Fruit fly (Drosophila melanogaster): ENCODE data around the gene CG14022.

The CG14022 gene

DNA sequence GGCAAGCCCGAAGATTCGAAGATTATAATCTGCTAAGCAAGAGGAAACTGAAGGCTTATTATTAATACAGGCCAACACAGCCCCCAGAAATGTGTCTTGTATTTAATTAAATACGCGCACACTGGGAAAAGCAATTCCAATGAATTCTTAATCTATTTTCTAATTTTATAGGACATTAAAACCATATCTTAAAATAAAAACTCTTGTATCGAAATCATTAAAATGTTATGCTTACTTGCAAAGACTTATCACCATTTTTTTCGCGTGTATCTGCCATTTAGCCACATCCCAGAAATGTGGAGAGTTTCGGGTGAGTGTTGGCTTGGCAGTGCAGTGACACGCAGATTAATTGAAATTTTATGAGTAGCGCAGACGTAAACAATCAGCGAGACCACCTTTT lies 39.3 kb upstream of the CG14022 start:
- no peak for TF ChIP-seq psq (GFP tag; optimal IDR thresholded peaks at IDR 0.05)
- TF ChIP-seq Rel (GFP tag; optimal IDR thresholded peaks at IDR 0.05) = no peak
- TF ChIP-seq Rel (tag; optimal IDR thresholded peaks at IDR 0.05) = no peak
- no peak for TF ChIP-seq HLH106 (tag; optimal IDR thresholded peaks at IDR 0.05)
- TF ChIP-seq CrebA (GFP tag; optimal IDR thresholded peaks at IDR 0.05; ENCODE audit: borderline replicate concordance) = no peak
- TF ChIP-seq dsf (GFP tag; optimal IDR thresholded peaks at IDR 0.05; ENCODE audit: borderline replicate concordance) = no peak
- no peak for TF ChIP-seq Sp1 (GFP tag; optimal IDR thresholded peaks at IDR 0.05)
- TF ChIP-seq sage (GFP tag; optimal IDR thresholded peaks at IDR 0.05) = no peak
- no peak for TF ChIP-seq sv (GFP tag; optimal IDR thresholded peaks at IDR 0.05)
- TF ChIP-seq Hr78 (GFP tag; optimal IDR thresholded peaks at IDR 0.05) = no peak
- no peak for TF ChIP-seq Mio (GFP tag; optimal IDR thresholded peaks at IDR 0.05)
- no peak for TF ChIP-seq usp (GFP tag; optimal IDR thresholded peaks at IDR 0.05)
- TF ChIP-seq Hnf4 (GFP tag; optimal IDR thresholded peaks at IDR 0.05) = no peak
- no peak for TF ChIP-seq ey (GFP tag; optimal IDR thresholded peaks at IDR 0.05)
- TF ChIP-seq jim (GFP tag; optimal IDR thresholded peaks at IDR 0.05) = no peak
- no peak for TF ChIP-seq tai (GFP tag; optimal IDR thresholded peaks at IDR 0.05)
- no peak for TF ChIP-seq br (GFP tag; optimal IDR thresholded peaks at IDR 0.05)
- TF ChIP-seq Abd-B (GFP tag; optimal IDR thresholded peaks at IDR 0.05) = no peak

DNA sequence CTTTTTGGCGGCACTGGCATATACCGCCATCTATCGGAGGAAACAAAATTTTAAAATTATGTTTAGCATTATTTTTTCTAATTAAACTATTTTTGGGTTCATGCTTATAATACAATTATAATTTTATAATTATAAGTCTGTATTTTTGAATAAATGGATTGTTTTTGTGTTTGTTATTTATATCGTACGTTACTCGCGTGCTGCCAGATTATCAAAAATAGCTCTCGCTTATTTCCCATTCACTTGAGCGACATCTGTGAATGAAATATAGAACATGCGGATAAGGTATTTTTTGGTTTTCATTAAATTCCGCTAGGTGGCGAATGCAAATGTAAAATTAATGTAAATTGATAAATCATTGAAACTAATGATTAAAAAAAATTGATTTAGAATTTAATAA lies 37.2 kb upstream of the CG14022 start:
- TF ChIP-seq br (GFP tag; optimal IDR thresholded peaks at IDR 0.05) (no peak), OdsH (GFP tag; optimal IDR thresholded peaks at IDR 0.05) (peak; percentile 13), Myc (optimal IDR thresholded peaks at IDR 0.05) (peak; percentile 90), Sp1 (GFP tag; optimal IDR thresholded peaks at IDR 0.05) (no peak), HLH106 (tag; optimal IDR thresholded peaks at IDR 0.05) (no peak)

DNA sequence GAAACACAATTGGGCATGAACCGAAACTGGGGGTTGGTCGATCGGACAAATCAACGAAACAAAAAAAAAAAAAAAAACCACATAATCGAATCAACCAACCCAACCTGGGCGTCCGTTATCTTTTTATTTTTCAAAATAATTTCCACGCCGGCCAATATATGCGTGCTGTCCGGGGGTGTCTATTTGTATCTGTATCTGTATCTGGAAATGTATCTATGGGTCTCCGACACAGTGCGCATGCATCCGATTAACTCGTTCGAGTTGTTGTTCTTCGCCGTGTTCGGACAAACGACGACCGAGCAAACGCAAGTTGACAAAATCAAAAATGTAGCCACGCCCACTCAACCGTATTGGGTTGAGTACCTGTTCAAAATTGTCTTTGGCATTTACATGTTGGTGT lies 33.7 kb upstream of the CG14022 start:
- TF ChIP-seq jim (GFP tag; optimal IDR thresholded peaks at IDR 0.05) = no peak
- no peak for TF ChIP-seq CG32264 (GFP tag; optimal IDR thresholded peaks at IDR 0.05)
- TF ChIP-seq CG9705 (GFP tag; optimal IDR thresholded peaks at IDR 0.05) = no peak

DNA sequence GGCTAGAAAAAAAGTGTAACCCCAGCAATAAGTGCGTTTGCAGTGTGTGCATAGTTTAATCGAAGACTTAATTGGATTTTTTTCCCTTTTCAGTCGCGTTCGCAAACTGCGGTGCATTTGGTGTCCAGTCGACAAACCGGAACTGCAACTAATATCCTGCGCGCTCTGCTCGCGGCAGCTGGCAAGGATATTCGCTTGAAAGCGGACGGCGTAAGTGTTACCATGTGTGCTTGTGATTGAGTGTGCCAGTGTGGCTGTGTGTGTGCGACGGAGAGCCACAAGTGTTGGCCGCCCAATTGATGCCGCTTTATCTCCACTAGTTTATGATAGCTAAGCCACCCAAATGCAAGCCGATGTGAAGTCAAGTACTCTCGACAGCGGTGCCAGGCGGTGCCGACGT lies 24.8 kb upstream of the CG14022 start:
- no peak for TF ChIP-seq dsf (GFP tag; optimal IDR thresholded peaks at IDR 0.05; ENCODE audit: borderline replicate concordance)
- TF ChIP-seq lola (GFP tag; optimal IDR thresholded peaks at IDR 0.05) = no peak
- no peak for TF ChIP-seq HLH106 (tag; optimal IDR thresholded peaks at IDR 0.05)

DNA sequence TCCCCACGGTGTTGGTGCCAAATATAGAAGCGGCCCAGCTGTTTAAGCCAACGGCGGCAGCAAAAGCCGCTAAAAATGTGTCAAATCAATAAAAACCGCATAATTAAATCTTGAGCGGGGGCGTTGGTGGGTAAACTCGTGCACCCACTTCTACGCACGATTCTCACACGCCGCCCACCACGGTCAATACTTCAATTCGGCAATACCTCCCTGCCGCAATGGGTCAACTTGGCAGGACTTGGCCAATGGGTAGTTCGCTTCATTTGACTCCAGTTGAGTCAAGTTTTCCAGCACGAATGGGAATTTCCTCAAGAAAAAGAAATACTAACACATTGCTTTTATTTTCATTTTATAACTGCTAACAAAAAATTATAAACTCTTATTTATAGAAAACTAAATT lies 19.9 kb upstream of the CG14022 start:
- TF ChIP-seq Mio (GFP tag; optimal IDR thresholded peaks at IDR 0.05) (no peak), woc (GFP tag; optimal IDR thresholded peaks at IDR 0.05) (no peak), CG32264 (GFP tag; optimal IDR thresholded peaks at IDR 0.05) (no peak), CrebA (GFP tag; optimal IDR thresholded peaks at IDR 0.05; ENCODE audit: borderline replicate concordance) (no peak), br (GFP tag; optimal IDR thresholded peaks at IDR 0.05) (no peak), GATAd (GFP tag; optimal IDR thresholded peaks at IDR 0.05) (no peak), dl (GFP tag; optimal IDR thresholded peaks at IDR 0.05; ENCODE audit: insufficient read depth in 1 of 2, partially characterized antibody in 2 of 2) (no peak), brk (GFP tag; optimal IDR thresholded peaks at IDR 0.05) (no peak), N (GFP tag; optimal IDR thresholded peaks at IDR 0.05) (no peak), rgr (GFP tag; optimal IDR thresholded peaks at IDR 0.05) (no peak), sv (GFP tag; optimal IDR thresholded peaks at IDR 0.05) (no peak), fru (GFP tag; optimal IDR thresholded peaks at IDR 0.05) (no peak), Hr78 (GFP tag; optimal IDR thresholded peaks at IDR 0.05) (no peak), psq (GFP tag; optimal IDR thresholded peaks at IDR 0.05) (no peak), tai (GFP tag; optimal IDR thresholded peaks at IDR 0.05) (no peak), foxo (GFP tag; optimal IDR thresholded peaks at IDR 0.05) (no peak), Jra (GFP tag; optimal IDR thresholded peaks at IDR 0.05) (no peak), Hnf4 (GFP tag; optimal IDR thresholded peaks at IDR 0.05) (no peak), h (GFP tag; optimal IDR thresholded peaks at IDR 0.05) (no peak)
